Worm (Caenorhabditis elegans): ENCODE data around the gene ZK1098.9.
A peak's percentile ranks its signal among the peaks of the same experiment; 100 is the strongest.

The ZK1098.9 gene

ce11 chrIII:9511660-9512059 lies 32.6 kb upstream of the ZK1098.9 start:
- TF ChIP-seq unc-86 (tag; optimal IDR thresholded peaks at IDR 0.05): no peak
- TF ChIP-seq alr-1 (tag; optimal IDR thresholded peaks at IDR 0.05; ENCODE audit: borderline replicate concordance): no peak
- TF ChIP-seq nhr-28 (tag; optimal IDR thresholded peaks at IDR 0.05): no peak
- no peak for TF ChIP-seq mdl-1 (tag; optimal IDR thresholded peaks at IDR 0.05)
- TF ChIP-seq vab-15 (tag; optimal IDR thresholded peaks at IDR 0.05): no peak

ce11 chrIII:9513006-9513405 lies 31.2 kb upstream of the ZK1098.9 start:
- TF ChIP-seq mdl-1 (tag; optimal IDR thresholded peaks at IDR 0.05): no peak
- no peak for TF ChIP-seq nhr-90 (tag; optimal IDR thresholded peaks at IDR 0.05; ENCODE audit: poor library complexity)
- no peak for TF ChIP-seq ceh-8 (GFP tag; optimal IDR thresholded peaks at IDR 0.05)
- no peak for TF ChIP-seq fkh-10 (GFP tag; optimal IDR thresholded peaks at IDR 0.05)
- TF ChIP-seq C34B4.2 (tag; optimal IDR thresholded peaks at IDR 0.05): no peak
- TF ChIP-seq efl-1 (optimal IDR thresholded peaks at IDR 0.05): no peak
- no peak for TF ChIP-seq efl-1 (GFP tag; optimal IDR thresholded peaks at IDR 0.05 in 1 of 2)
- TF ChIP-seq C16A3.4 (tag; optimal IDR thresholded peaks at IDR 0.05): no peak
- no peak for TF ChIP-seq F16B12.6 (tag; optimal IDR thresholded peaks at IDR 0.05)
- no peak for TF ChIP-seq nhr-20 (tag; optimal IDR thresholded peaks at IDR 0.05)
- TF ChIP-seq irx-1 (tag; optimal IDR thresholded peaks at IDR 0.05): no peak
- TF ChIP-seq ceh-90 (tag; optimal IDR thresholded peaks at IDR 0.05): no peak
- no peak for TF ChIP-seq dpl-1 (GFP tag; optimal IDR thresholded peaks at IDR 0.05)
- TF ChIP-seq lin-13 (GFP tag; optimal IDR thresholded peaks at IDR 0.05): no peak
- TF ChIP-seq jun-1 (tag; optimal IDR thresholded peaks at IDR 0.05): no peak
- TF ChIP-seq blmp-1 (tag; optimal IDR thresholded peaks at IDR 0.05): no peak
- no peak for TF ChIP-seq lin-14 (GFP tag; optimal IDR thresholded peaks at IDR 0.05)
- no peak for TF ChIP-seq swsn-7 (tag; optimal IDR thresholded peaks at IDR 0.05)
- no peak for TF ChIP-seq elt-3 (tag; optimal IDR thresholded peaks at IDR 0.05)
- no peak for TF ChIP-seq unc-130 (tag; optimal IDR thresholded peaks at IDR 0.05)

ce11 chrIII:9513569-9513968 lies 30.7 kb upstream of the ZK1098.9 start, which contains the start of gene F55H2.8:
F55H2.8 (plus strand) TSS chrIII:9513869.
- TF ChIP-seq egl-13 (tag; optimal IDR thresholded peaks at IDR 0.05): no peak
- TF ChIP-seq lir-3 (tag; optimal IDR thresholded peaks at IDR 0.05; ENCODE audit: poor library complexity): no peak
- TF ChIP-seq nhr-76 (tag; optimal IDR thresholded peaks at IDR 0.05): no peak
- no peak for TF ChIP-seq fos-1 (tag; optimal IDR thresholded peaks at IDR 0.05)
- no peak for TF ChIP-seq dpl-1 (GFP tag; optimal IDR thresholded peaks at IDR 0.05)
- no peak for TF ChIP-seq C34B4.2 (tag; optimal IDR thresholded peaks at IDR 0.05)

- no peak for TF ChIP-seq nhr-20 (tag; optimal IDR thresholded peaks at IDR 0.05)
- TF ChIP-seq tlp-1 (tag; optimal IDR thresholded peaks at IDR 0.05): no peak
- no peak for TF ChIP-seq nhr-90 (tag; optimal IDR thresholded peaks at IDR 0.05; ENCODE audit: poor library complexity)
These were observed 28.1 kb upstream of the ZK1098.9 start, which contains the start of gene F55H2.7 for ce11 chrIII:9516148-9516547. F55H2.7 (minus strand) TSS chrIII:9516248.

- peak; percentile 55 for TF ChIP-seq nhr-237 (tag; optimal IDR thresholded peaks at IDR 0.05)
- peak; percentile 94 for TF ChIP-seq nhr-85 (tag)
- TF ChIP-seq xbp-1 (tag; optimal IDR thresholded peaks at IDR 0.05): peak; percentile 90
- peak; percentile 78 for TF ChIP-seq grh-1 (GFP tag; IDR thresholded peaks at IDR 0.05)
- no peak for TF ChIP-seq nhr-76 (tag; optimal IDR thresholded peaks at IDR 0.05)
- peak; percentile 86 for TF ChIP-seq fos-1 (tag; optimal IDR thresholded peaks at IDR 0.05)
- peak; percentile 72 for TF ChIP-seq F16B12.6 (tag; optimal IDR thresholded peaks at IDR 0.05)
- TF ChIP-seq nhr-77 (tag; optimal IDR thresholded peaks at IDR 0.05): peak; percentile 81
- peak; percentile 77 for TF ChIP-seq fkh-4 (tag; optimal IDR thresholded peaks at IDR 0.05; ENCODE audit: borderline replicate concordance)
- TF ChIP-seq elt-2 (tag; optimal IDR thresholded peaks at IDR 0.05): peak; percentile 56
- TF ChIP-seq lin-13 (GFP tag; optimal IDR thresholded peaks at IDR 0.05): peak; percentile 89
- TF ChIP-seq mab-9 (GFP tag; IDR thresholded peaks at IDR 0.05): peak; percentile 76
- peak; percentile 94 for TF ChIP-seq C16A3.4 (tag; optimal IDR thresholded peaks at IDR 0.05)
- no peak for TF ChIP-seq ces-1 (GFP tag; optimal IDR thresholded peaks at IDR 0.05)
- no peak for TF ChIP-seq nhr-12 (tag; optimal IDR thresholded peaks at IDR 0.05)
- TF ChIP-seq lin-14 (GFP tag; optimal IDR thresholded peaks at IDR 0.05): peak; percentile 90
- TF ChIP-seq ets-5 (GFP tag; IDR thresholded peaks at IDR 0.05): no peak
- TF ChIP-seq isw-1 (GFP tag; IDR thresholded peaks at IDR 0.05): peak; percentile 88
- TF ChIP-seq jun-1 (tag; optimal IDR thresholded peaks at IDR 0.05): peak; percentile 81
- TF ChIP-seq pag-3 (tag; optimal IDR thresholded peaks at IDR 0.05; ENCODE audit: borderline replicate concordance, insufficient read depth): no peak
- TF ChIP-seq dsc-1 (tag; optimal IDR thresholded peaks at IDR 0.05): peak; percentile 98
- TF ChIP-seq dpl-1 (GFP tag; optimal IDR thresholded peaks at IDR 0.05): peak; percentile 83 to 87 (median 86)
- TF ChIP-seq swsn-7 (tag; optimal IDR thresholded peaks at IDR 0.05): peak; percentile 91
- TF ChIP-seq tlp-1 (tag; optimal IDR thresholded peaks at IDR 0.05): no peak
These were observed 22.7 kb upstream of the ZK1098.9 start, which contains the start of the genes clu-1 and prp-40 for ce11 chrIII:9521410-9522090. clu-1 (minus strand) TSS chrIII:9521460. prp-40 (plus strand) TSS chrIII:9522075.
